Fruit fly (Drosophila melanogaster): ENCODE results near the gene CG34174.

The CG34174 gene

dm6 chr2L:2221649-2222150 lies 7.6 kb downstream of the CG34174 start (continued):
- TF ChIP-seq Atf6 (GFP tag; IDR thresholded peaks at IDR 0.05) (peak; percentile 99), gce (GFP tag; IDR thresholded peaks at IDR 0.05) (peak; percentile 97), bab2 (GFP tag; optimal IDR thresholded peaks at IDR 0.05) (peak; percentile 93), D19B (GFP tag; optimal IDR thresholded peaks at IDR 0.05) (peak; percentile 86), MTF-1 (GFP tag; optimal IDR thresholded peaks at IDR 0.05; ENCODE audit: borderline replicate concordance) (peak; percentile 92), Meics (GFP tag; optimal IDR thresholded peaks at IDR 0.05) (peak; percentile 97), Elba2 (GFP tag; optimal IDR thresholded peaks at IDR 0.05) (peak; percentile 81), lbe (GFP tag; optimal IDR thresholded peaks at IDR 0.05) (peak; percentile 97)

dm6 chr2L:2222377-2222776 lies 8.3 kb downstream of the CG34174 start:
- TF ChIP-seq Drgx (GFP tag; IDR thresholded peaks at IDR 0.05) (peak; percentile 50), CG2678 (tag; optimal IDR thresholded peaks at IDR 0.05) (no peak), sens (GFP tag) (peak; percentile 2), tx (GFP tag; optimal IDR thresholded peaks at IDR 0.05) (no peak), CG14860 (GFP tag; IDR thresholded peaks at IDR 0.05; ENCODE audit: partially characterized antibody) (no peak), ssp (GFP tag; IDR thresholded peaks at IDR 0.05) (no peak), vvl (GFP tag; IDR thresholded peaks at IDR 0.05) (0 out of 2 replicates have a peak, but pooled peaks have one; percentile 6), ems (GFP tag; optimal IDR thresholded peaks at IDR 0.05) (no peak), sima (GFP tag; optimal IDR thresholded peaks at IDR 0.05) (no peak)

- TF ChIP-seq grn (GFP tag; optimal IDR thresholded peaks at IDR 0.05) (peak; percentile 34), Bdp1 (GFP tag; optimal IDR thresholded peaks at IDR 0.05) (peak; percentile 75), crc (GFP tag; optimal IDR thresholded peaks at IDR 0.05) (peak; percentile 88), Ravus (GFP tag; IDR thresholded peaks at IDR 0.05) (peak; percentile 46), CG8281 (tag; optimal IDR thresholded peaks at IDR 0.05) (peak; percentile 50), Hr39 (optimal IDR thresholded peaks at IDR 0.05) (no peak), pita (GFP tag; optimal IDR thresholded peaks at IDR 0.05) (no peak), tup (GFP tag; optimal IDR thresholded peaks at IDR 0.05) (peak; percentile 79), CG7271 (tag; optimal IDR thresholded peaks at IDR 0.05) (peak; percentile 19), CTCF (GFP tag; optimal IDR thresholded peaks at IDR 0.05) (peak; percentile 23), Dll (GFP tag; IDR thresholded peaks at IDR 0.05; ENCODE audit: partially characterized antibody) (peak; percentile 96), Meics (GFP tag; optimal IDR thresholded peaks at IDR 0.05) (peak; percentile 86), CG32767 (GFP tag; IDR thresholded peaks at IDR 0.05) (peak; percentile 85), cwo (GFP tag; optimal IDR thresholded peaks at IDR 0.05) (peak; percentile 65), CG2202 (tag; optimal IDR thresholded peaks at IDR 0.05) (peak; percentile 68), Oli (tag; optimal IDR thresholded peaks at IDR 0.05) (peak; percentile 78), mirr (GFP tag; optimal IDR thresholded peaks at IDR 0.05) (peak; percentile 81), CG17612 (GFP tag; IDR thresholded peaks at IDR 0.05) (0 out of 2 replicates have a peak, but pooled peaks have one; percentile 35), CG10959 (GFP tag; IDR thresholded peaks at IDR 0.05) (peak; percentile 65), B-H2 (GFP tag; optimal IDR thresholded peaks at IDR 0.05) (peak; percentile 94), Elba2 (GFP tag; optimal IDR thresholded peaks at IDR 0.05) (peak; percentile 51), CG14050 (GFP tag; IDR thresholded peaks at IDR 0.05) (peak; percentile 71), CG12769 (tag; optimal IDR thresholded peaks at IDR 0.05) (peak; percentile 83), klu (GFP tag; IDR thresholded peaks at IDR 0.05) (peak; percentile 67), slbo (GFP tag; IDR thresholded peaks at IDR 0.05) (peak; percentile 89), CG8290 (GFP tag; optimal IDR thresholded peaks at IDR 0.05) (peak; percentile 92), CG8290 (tag; optimal IDR thresholded peaks at IDR 0.05) (peak; percentile 70 to 88), CG13123 (GFP tag; optimal IDR thresholded peaks at IDR 0.05) (peak; percentile 85), TFAM (GFP tag; optimal IDR thresholded peaks at IDR 0.05) (peak; percentile 24), bowl (GFP tag; IDR thresholded peaks at IDR 0.05) (no peak), Hr51 (GFP tag; optimal IDR thresholded peaks at IDR 0.05) (peak; percentile 84 to 85), yki (optimal IDR thresholded peaks at IDR 0.05) (no peak), CG3281 (GFP tag; optimal IDR thresholded peaks at IDR 0.05) (peak; percentile 87)
Measured at dm6 chr2L:2226259-2227121, 12.4 kb downstream of the CG34174 start, which contains the start of the genes CG15387 and sau. CG15387 (minus strand) TSS chr2L:2226294. sau (plus strand) TSS chr2L:2226342.

Measured in whole organism, embryonic.